Fruit fly (Drosophila melanogaster) S2 (cell line): Measurements from ENCODE around the gene CG42847.

ENCODE experiments used
- CG8478 ChIP-seq: fragments of >200 bp; optimal IDR thresholded peaks from 2 replicates; lab custom pipeline; 2018
- CTCF ChIP-seq, 2 experiments: fragments of >200 bp; optimal IDR thresholded peaks; 2 replicates each; lab custom pipeline; 2018

DNA sequence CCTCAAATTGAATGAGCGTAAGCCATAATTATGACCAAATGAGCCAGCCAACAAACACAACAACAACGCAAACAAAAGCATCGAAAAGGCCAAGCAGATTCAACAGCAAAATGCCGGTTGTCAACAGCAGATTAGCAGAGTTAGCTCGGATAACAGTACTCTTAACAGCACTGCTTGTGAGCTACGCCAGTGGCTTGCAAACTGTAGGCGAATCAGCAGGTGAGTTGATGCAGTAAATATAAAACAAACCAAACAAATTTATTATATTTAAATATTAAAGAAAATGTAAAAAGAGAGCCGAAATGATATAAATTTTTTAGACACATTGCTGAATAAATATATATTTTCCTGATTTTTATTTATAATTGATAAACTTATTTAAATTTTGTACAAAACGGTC, 7.0 kb upstream of the CG42847 start:
- no peak for TF ChIP-seq CG8478
- TF ChIP-seq CTCF (optimal IDR thresholded peaks at IDR 0.05; lab: Kevin White, UChicago) = no peak
